Worm (Caenorhabditis elegans): ENCODE data around the gene tni-3.

ce11 chrV:16852002-16852401 is 17.1 kb upstream of the tni-3 start, which contains the start of gene clec-37:
- TF ChIP-seq athp-1 (tag; optimal IDR thresholded peaks at IDR 0.05), result no peak
- no peak for TF ChIP-seq him-1 (tag; optimal IDR thresholded peaks at IDR 0.05)
- TF ChIP-seq Y79H2A.3 (GFP tag; conservative IDR thresholded peaks at IDR 0.05), result no peak
- no peak for TF ChIP-seq T26A5.8 (tag; optimal IDR thresholded peaks at IDR 0.05)
- no peak for TF ChIP-seq F37B4.10 (GFP tag; IDR thresholded peaks at IDR 0.05)
- TF ChIP-seq ceh-58 (GFP tag; IDR thresholded peaks at IDR 0.05), result no peak
- TF ChIP-seq mes-4 (tag; optimal IDR thresholded peaks at IDR 0.05), result no peak
- no peak for TF ChIP-seq B0035.1 (tag; optimal IDR thresholded peaks at IDR 0.05)
- TF ChIP-seq ztf-6 (GFP tag; IDR thresholded peaks at IDR 0.05), result no peak
- no peak for TF ChIP-seq bed-2 (GFP tag; IDR thresholded peaks at IDR 0.05)
- TF ChIP-seq nhr-90 (tag; optimal IDR thresholded peaks at IDR 0.05), result no peak
- no peak for TF ChIP-seq lir-1 (GFP tag; conservative IDR thresholded peaks at IDR 0.05)
